Worm (Caenorhabditis elegans): ENCODE results near the gene C11D2.4.

Gene C11D2.4

DNA sequence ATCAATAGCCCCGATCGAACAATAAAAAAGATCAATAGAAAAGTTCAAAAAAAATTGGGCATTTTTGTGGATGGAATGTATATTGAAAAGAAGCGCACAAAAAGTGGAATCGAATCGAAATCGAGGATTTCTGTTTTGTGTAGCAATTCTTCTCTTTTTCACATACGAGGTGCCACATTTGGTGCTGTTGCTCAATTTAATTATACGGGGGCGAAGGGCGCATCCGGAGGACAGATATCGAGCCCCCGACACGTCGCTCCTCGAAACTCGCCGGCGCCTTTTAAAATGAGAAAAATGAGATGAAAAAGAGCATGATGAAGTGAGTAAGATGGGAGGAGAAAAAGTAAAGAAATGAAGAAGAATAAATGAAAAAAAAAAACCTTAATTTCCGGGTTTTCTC lies 20.6 kb upstream of the C11D2.4 start:
- TF ChIP-seq egl-27 (tag; optimal IDR thresholded peaks at IDR 0.05) (no peak), lin-13 (GFP tag; optimal IDR thresholded peaks at IDR 0.05) (no peak), ceh-16 (tag; optimal IDR thresholded peaks at IDR 0.05) (no peak), nhr-21 (tag; optimal IDR thresholded peaks at IDR 0.05) (no peak), nhr-129 (tag; optimal IDR thresholded peaks at IDR 0.05) (no peak), skn-1 (tag; optimal IDR thresholded peaks at IDR 0.05) (no peak), elt-3 (tag; optimal IDR thresholded peaks at IDR 0.05) (no peak), unc-62 (GFP tag; optimal IDR thresholded peaks at IDR 0.05) (no peak), nhr-6 (tag; optimal IDR thresholded peaks at IDR 0.05) (no peak), zag-1 (tag; optimal IDR thresholded peaks at IDR 0.05) (no peak), mab-5 (tag; optimal IDR thresholded peaks at IDR 0.05) (no peak), nhr-77 (tag; optimal IDR thresholded peaks at IDR 0.05) (no peak), nhr-12 (tag; optimal IDR thresholded peaks at IDR 0.05) (no peak), ama-1 (optimal IDR thresholded peaks at IDR 0.05) (no peak), sma-3 (GFP tag; optimal IDR thresholded peaks at IDR 0.05) (no peak), alr-1 (tag; optimal IDR thresholded peaks at IDR 0.05) (no peak), Y55F3AM.14 (GFP tag; optimal IDR thresholded peaks at IDR 0.05) (no peak), C34F6.9 (tag; optimal IDR thresholded peaks at IDR 0.05) (no peak)

DNA sequence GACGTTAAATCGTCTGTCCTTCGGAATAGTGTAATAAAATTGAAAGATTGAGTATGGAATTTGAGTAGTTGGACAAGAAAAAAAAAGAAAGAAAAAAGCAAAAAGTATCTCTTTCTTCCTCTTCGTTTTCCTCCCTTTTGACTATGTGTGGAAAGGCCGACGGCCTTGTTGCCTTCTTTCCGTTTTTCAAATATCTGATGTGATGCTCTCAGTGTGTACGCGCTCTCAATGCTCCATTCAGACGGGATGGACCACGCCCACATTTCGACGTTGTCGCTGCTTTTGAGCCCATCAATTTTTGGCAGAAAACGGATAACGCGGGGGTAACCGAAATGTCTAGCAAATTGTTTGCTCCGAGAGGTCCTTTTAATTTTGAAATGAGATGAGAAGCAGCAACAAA lies 16.2 kb upstream of the C11D2.4 start:
- TF ChIP-seq nhr-237 (tag; optimal IDR thresholded peaks at IDR 0.05): no peak
- TF ChIP-seq blmp-1 (tag; optimal IDR thresholded peaks at IDR 0.05; ENCODE audit: insufficient read depth): no peak
- no peak for TF ChIP-seq gmeb-1 (tag; optimal IDR thresholded peaks at IDR 0.05)
- no peak for TF ChIP-seq elt-3 (tag; optimal IDR thresholded peaks at IDR 0.05)
- no peak for TF ChIP-seq elt-1 (tag; optimal IDR thresholded peaks at IDR 0.05)
- TF ChIP-seq nhr-11 (tag; optimal IDR thresholded peaks at IDR 0.05): no peak
- no peak for TF ChIP-seq C34F6.9 (tag; optimal IDR thresholded peaks at IDR 0.05)
- no peak for TF ChIP-seq ceh-16 (tag; optimal IDR thresholded peaks at IDR 0.05)
- TF ChIP-seq lin-39 (tag; optimal IDR thresholded peaks at IDR 0.05): no peak
- no peak for TF ChIP-seq unc-55 (GFP tag; optimal IDR thresholded peaks at IDR 0.05)
- no peak for TF ChIP-seq ceh-82 (tag; optimal IDR thresholded peaks at IDR 0.05)
- no peak for TF ChIP-seq lin-11 (tag; optimal IDR thresholded peaks at IDR 0.05)
- no peak for TF ChIP-seq R02D3.7 (tag; optimal IDR thresholded peaks at IDR 0.05)

DNA sequence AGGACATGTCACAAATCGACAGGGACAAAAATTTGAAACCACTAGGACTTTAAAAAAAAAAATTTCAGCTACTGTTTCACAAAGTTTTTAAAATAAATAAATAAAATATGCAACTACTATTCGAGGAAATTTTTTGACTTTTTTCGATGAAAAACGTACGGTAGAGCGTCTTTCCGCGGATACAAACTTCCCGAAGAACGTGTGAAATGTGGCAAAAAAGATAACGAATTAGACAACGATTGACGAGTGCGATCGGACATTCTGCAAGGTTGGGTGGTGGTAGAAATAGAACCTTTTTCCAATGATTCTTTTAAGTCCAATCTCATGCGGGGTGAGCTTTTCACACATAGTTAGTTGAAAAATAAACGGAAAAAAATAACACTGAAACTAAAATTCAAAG lies 9.0 kb upstream of the C11D2.4 start:
- TF ChIP-seq sem-4 (tag; optimal IDR thresholded peaks at IDR 0.05) (no peak), C34F6.9 (tag; optimal IDR thresholded peaks at IDR 0.05) (no peak), ztf-11 (tag; optimal IDR thresholded peaks at IDR 0.05) (no peak), nhr-6 (tag; optimal IDR thresholded peaks at IDR 0.05) (no peak), sma-3 (GFP tag; optimal IDR thresholded peaks at IDR 0.05) (no peak)

DNA sequence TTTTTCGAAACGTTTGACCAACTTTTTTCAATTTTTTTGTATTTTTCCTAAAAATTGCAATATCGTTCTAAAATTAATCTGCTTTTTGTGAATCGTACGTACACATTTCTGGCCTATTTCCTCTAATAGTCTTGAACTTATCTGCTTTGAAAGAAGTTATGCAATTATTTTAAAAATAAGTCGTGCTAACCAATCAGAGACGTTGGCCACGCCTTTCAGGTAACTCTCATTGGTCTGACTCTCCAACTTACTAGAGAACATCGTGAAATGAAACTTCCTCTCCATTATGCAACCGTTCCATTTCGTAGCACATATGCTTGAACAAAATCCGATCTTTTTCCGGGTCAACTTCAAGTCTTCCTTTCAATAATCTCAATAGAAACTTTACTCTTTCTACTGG lies 2.9 kb upstream of the C11D2.4 start:
- TF ChIP-seq ama-1 (optimal IDR thresholded peaks at IDR 0.05): no peak
- no peak for TF ChIP-seq sma-9 (GFP tag; optimal IDR thresholded peaks at IDR 0.05)
- no peak for TF ChIP-seq sma-9 (tag; optimal IDR thresholded peaks at IDR 0.05)
- TF ChIP-seq sma-3 (GFP tag; optimal IDR thresholded peaks at IDR 0.05): no peak
- TF ChIP-seq blmp-1 (tag; optimal IDR thresholded peaks at IDR 0.05; ENCODE audit: insufficient read depth): no peak
- no peak for TF ChIP-seq gmeb-1 (tag; optimal IDR thresholded peaks at IDR 0.05)
- TF ChIP-seq Y55F3AM.14 (GFP tag; optimal IDR thresholded peaks at IDR 0.05): no peak
- TF ChIP-seq ZK546.5 (tag; optimal IDR thresholded peaks at IDR 0.05): no peak
- TF ChIP-seq R02D3.7 (tag; optimal IDR thresholded peaks at IDR 0.05): no peak
- no peak for TF ChIP-seq zag-1 (tag; optimal IDR thresholded peaks at IDR 0.05)
- no peak for TF ChIP-seq unc-55 (GFP tag; optimal IDR thresholded peaks at IDR 0.05)
- no peak for TF ChIP-seq mab-5 (tag; optimal IDR thresholded peaks at IDR 0.05)
- TF ChIP-seq dmd-4 (tag; optimal IDR thresholded peaks at IDR 0.05): no peak
- TF ChIP-seq egl-27 (tag; optimal IDR thresholded peaks at IDR 0.05): no peak
- no peak for TF ChIP-seq nhr-21 (tag; optimal IDR thresholded peaks at IDR 0.05)
- no peak for TF ChIP-seq ceh-16 (tag; optimal IDR thresholded peaks at IDR 0.05)
- TF ChIP-seq aly-2 (tag; optimal IDR thresholded peaks at IDR 0.05): no peak
- no peak for TF ChIP-seq fos-1 (tag; optimal IDR thresholded peaks at IDR 0.05)
- TF ChIP-seq nhr-25 (tag; optimal IDR thresholded peaks at IDR 0.05): no peak
- no peak for TF ChIP-seq skn-1 (tag; optimal IDR thresholded peaks at IDR 0.05)
- TF ChIP-seq ztf-1 (GFP tag; conservative IDR thresholded peaks at IDR 0.05): no peak
